Worm (Caenorhabditis elegans): ENCODE data around the gene C42D4.18.

DNA sequence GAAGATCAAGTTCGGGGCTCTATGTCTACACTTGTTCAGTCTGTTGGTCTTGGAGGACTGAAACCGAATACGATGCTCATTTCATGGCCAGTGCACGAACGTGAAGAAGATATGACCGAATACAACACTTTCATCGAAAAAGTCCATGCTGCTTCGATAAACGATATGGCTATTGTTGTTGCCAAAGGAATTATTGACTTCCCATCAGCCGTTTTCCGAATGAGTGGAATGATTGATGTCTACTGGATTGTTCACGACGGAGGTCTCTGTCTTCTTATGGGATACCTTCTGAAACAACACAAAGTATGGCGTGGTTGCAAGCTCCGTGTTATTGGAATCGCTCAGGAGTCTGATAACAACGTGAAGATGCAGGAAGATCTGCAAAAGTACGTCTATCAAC is 49.6 kb downstream of the C42D4.18 start:
- TF ChIP-seq flt-1 (GFP tag; IDR thresholded peaks at IDR 0.05) = no peak
- no peak for TF ChIP-seq tab-1 (GFP tag; IDR thresholded peaks at IDR 0.05)
- TF ChIP-seq T22C8.4 (GFP tag; IDR thresholded peaks at IDR 0.05) = no peak
- no peak for TF ChIP-seq ztf-23 (GFP tag; IDR thresholded peaks at IDR 0.05)
- TF ChIP-seq ztf-29 (GFP tag; IDR thresholded peaks at IDR 0.05) = no peak
- no peak for TF ChIP-seq cog-1 (tag; optimal IDR thresholded peaks at IDR 0.05)
- TF ChIP-seq ref-1 (GFP tag; conservative IDR thresholded peaks at IDR 0.05) = no peak
- TF ChIP-seq med-1 (GFP tag; optimal IDR thresholded peaks at IDR 0.05; ENCODE audit: insufficient read depth) = no peak
- TF ChIP-seq klf-2 (GFP tag; conservative IDR thresholded peaks at IDR 0.05) = no peak
